Fruit fly (Drosophila melanogaster): Measurements from ENCODE around the gene Cp19.

dm6 chr3L:8725674-8726073 is 4.0 kb upstream of the Cp19 start, which contains the start of gene CG43965:
- no peak for TF ChIP-seq ttk (optimal IDR thresholded peaks at IDR 0.05)
- TF ChIP-seq insv (optimal IDR thresholded peaks at IDR 0.05): no peak
- no peak for TF ChIP-seq h (optimal IDR thresholded peaks at IDR 0.05)

Data from Kc167 (cell line).